Worm (Caenorhabditis elegans) whole organism, young adult: ENCODE data around the gene T01B4.3.

Experiments used
- F52B5.7 ChIP-seq: sonication (generic microtip); optimal IDR thresholded peaks from 2 replicates; lab custom pipeline; 2016; ENCODE audit warnings: mild to moderate bottlenecking, missing genetic modification characterization, missing compliant biosample characterization
- efl-1 ChIP-seq: fragments of 150-350 bp; optimal IDR thresholded peaks from 2 replicates; lab custom pipeline; 2014; ENCODE audit warnings: missing biosample characterization, missing genetic modification reagents, missing genetic modification characterization
- ets-4 ChIP-seq: fragments of 200-800 bp; sonication (Bioruptor generic); optimal IDR thresholded peaks from 2 replicates; lab custom pipeline; 2018; ENCODE audit warnings: mild to moderate bottlenecking, missing genetic modification characterization, missing compliant biosample characterization
- him-1 ChIP-seq: sonication (generic microtip); optimal IDR thresholded peaks from 2 replicates; lab custom pipeline; 2016; ENCODE audit warnings: missing genotype, missing genetic modification reagents, missing genetic modification characterization, missing compliant biosample characterization
- hsf-1 ChIP-seq: fragments of 200-800 bp; sonication (Bioruptor generic); IDR thresholded peaks from 2 replicates; pipeline ENCODE4 v1.3.6; 2022; ENCODE audit warnings: missing genetic modification reagents, missing genetic modification characterization, missing compliant biosample characterization
- lin-40 ChIP-seq: sonication (generic microtip); optimal IDR thresholded peaks from 2 replicates; lab custom pipeline; 2016; ENCODE audit warnings: missing genetic modification characterization, mild to moderate bottlenecking, missing compliant biosample characterization, missing genotype, missing genetic modification reagents
- madf-10 ChIP-seq: sonication (generic microtip); optimal IDR thresholded peaks from 2 replicates; lab custom pipeline; 2016; ENCODE audit warnings: mild to moderate bottlenecking, missing genetic modification characterization, missing compliant biosample characterization
- nfya-1 ChIP-seq: sonication (generic microtip); optimal IDR thresholded peaks from 2 replicates; lab custom pipeline; 2017; ENCODE audit warnings: antibody characterized with exemption, missing compliant biosample characterization, missing genetic modification characterization, borderline replicate concordance; ENCODE audit not compliant: insufficient read depth
- nhr-90 ChIP-seq: sonication (generic microtip); optimal IDR thresholded peaks from 2 replicates; lab custom pipeline; 2016; ENCODE audit warnings: missing genotype, mild to moderate bottlenecking, missing genetic modification characterization, missing compliant biosample characterization
- repo-1 ChIP-seq: sonication (generic microtip); optimal IDR thresholded peaks from 2 replicates; lab custom pipeline; 2017; ENCODE audit warnings: mild to moderate bottlenecking, missing genetic modification characterization, missing compliant biosample characterization
- sptf-2 ChIP-seq: fragments of 200-800 bp; sonication (Bioruptor generic); optimal IDR thresholded peaks from 2 replicates; lab custom pipeline; 2018; ENCODE audit warnings: mild to moderate bottlenecking, missing genetic modification characterization, missing compliant biosample characterization

DNA sequence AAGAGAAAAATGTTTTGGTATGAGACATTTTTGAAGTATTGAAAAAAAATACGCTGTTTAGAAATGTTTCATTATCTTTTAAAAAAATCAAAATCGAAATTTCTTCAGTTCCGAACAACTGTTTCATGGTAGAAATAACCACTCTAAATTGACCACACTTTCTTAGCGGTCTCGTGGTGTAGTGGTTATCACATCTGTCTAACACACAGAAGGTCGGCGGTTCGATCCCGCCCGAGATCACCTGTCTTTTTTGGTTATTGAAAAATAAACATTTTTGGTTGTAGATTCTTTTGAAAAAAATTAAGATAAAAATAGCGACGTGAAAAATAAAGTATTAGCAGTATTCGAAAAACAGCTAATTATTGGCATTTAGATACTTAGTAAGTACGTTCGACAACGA, 17.1 kb downstream of the T01B4.3 start:
- TF ChIP-seq madf-10 (peak; percentile 53), him-1 (tag; lab: Kevin White, UChicago) (no peak), sptf-2 (GFP tag; lab: Kevin White, UChicago) (no peak), nhr-90 (peak; percentile 63), lin-40 (tag; lab: Kevin White, UChicago) (no peak), hsf-1 (GFP tag; lab: Robert Waterston, UW) (no peak), nfya-1 (tag; lab: Kevin White, UChicago) (no peak), repo-1 (tag; lab: Kevin White, UChicago) (no peak), F52B5.7 (tag; lab: Kevin White, UChicago) (no peak), ets-4 (GFP tag; lab: Kevin White, UChicago) (no peak), efl-1 (GFP tag; lab: Kevin White, UChicago) (no peak)
